Worm (Caenorhabditis elegans) whole organism, L4/young adult: Measurements from ENCODE around the gene R03G8.1.

ENCODE experiments used
- dao-5 ChIP-seq: sonication (generic microtip); optimal IDR thresholded peaks from 2 replicates; lab custom pipeline; 2016; ENCODE audit warnings: missing genotype, missing genetic modification characterization, moderate library complexity, missing compliant biosample characterization
- him-1 ChIP-seq: sonication (generic microtip); optimal IDR thresholded peaks from 2 replicates; lab custom pipeline; 2016; ENCODE audit warnings: missing genotype, missing genetic modification reagents, missing genetic modification characterization, missing compliant biosample characterization

DNA sequence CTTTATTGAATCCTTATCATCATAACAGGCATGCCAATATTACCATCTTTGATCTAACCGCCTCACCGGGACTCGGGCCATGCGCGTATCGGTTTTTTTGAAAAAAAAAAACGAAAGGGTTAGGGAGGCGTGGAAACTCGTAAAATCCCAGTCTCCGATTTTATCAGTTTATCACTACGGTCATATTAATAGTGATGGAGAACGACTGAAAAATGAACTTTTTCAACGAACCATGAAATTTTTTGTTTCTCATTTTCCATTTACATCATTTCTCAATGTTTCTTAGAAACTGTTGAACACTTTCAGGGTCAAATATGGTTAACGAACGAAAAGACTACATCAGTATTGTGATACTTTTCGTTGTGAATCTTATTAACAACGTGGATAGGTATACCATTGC is 45.6 kb downstream of the R03G8.1 start, which contains the start of gene spin-3:
- TF ChIP-seq him-1 (tag; lab: Kevin White, UChicago): no peak
- TF ChIP-seq dao-5 (tag; lab: Kevin White, UChicago): no peak
